Fruit fly (Drosophila melanogaster): ENCODE measurements around the gene Prp3.

Prp3 gene

dm6 chr3L:19910054-19910414 is at the start of gene Prp3, which contains the start of gene Mi-2:
TSS of gene Prp3 (plus strand) at chr3L:19910300.
TSS of gene Mi-2 (minus strand) at chr3L:19910215.
- TF ChIP-seq CG32006 (GFP tag; optimal IDR thresholded peaks at IDR 0.05) (no peak), Eip78C (GFP tag) (peak; percentile 54), Blimp-1 (GFP tag; optimal IDR thresholded peaks at IDR 0.05) (no peak), fkh (GFP tag; optimal IDR thresholded peaks at IDR 0.05) (peak; percentile 71), Sox14 (GFP tag; optimal IDR thresholded peaks at IDR 0.05) (peak; percentile 31), CG3032 (tag; optimal IDR thresholded peaks at IDR 0.05) (no peak), CG6163 (GFP tag; IDR thresholded peaks at IDR 0.05) (peak; percentile 48; the same call in 2 of the 3 replicates)

DNA sequence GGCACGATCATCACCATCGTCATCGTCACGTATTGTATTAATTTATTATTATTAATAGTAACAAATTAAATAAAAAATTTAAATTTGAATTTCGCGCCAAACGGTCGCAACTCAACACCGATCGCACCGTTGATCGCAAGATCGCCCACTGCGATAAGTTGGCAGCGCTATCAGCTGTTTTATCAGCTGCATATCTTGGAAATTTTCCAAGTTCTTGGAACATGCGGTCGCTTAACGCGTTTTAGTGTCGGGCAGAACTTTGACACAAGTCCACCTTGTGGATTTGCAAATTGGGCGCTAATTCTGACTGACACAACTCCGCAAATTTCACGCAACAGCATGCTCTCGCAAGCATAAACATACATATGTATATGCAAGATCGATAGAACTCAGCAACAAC is 48.9 kb upstream of the Prp3 start:
- TF ChIP-seq achi (GFP tag; optimal IDR thresholded peaks at IDR 0.05) (peak; percentile 15), CG10631 (GFP tag; optimal IDR thresholded peaks at IDR 0.05) (no peak), CG31627 (GFP tag; optimal IDR thresholded peaks at IDR 0.05) (no peak), fd85E (GFP tag; optimal IDR thresholded peaks at IDR 0.05) (no peak), Eip78C (GFP tag) (peak; percentile 49), esn (GFP tag; optimal IDR thresholded peaks at IDR 0.05) (peak; percentile 12), Ets21C (GFP tag; optimal IDR thresholded peaks at IDR 0.05) (no peak), Sox14 (GFP tag; optimal IDR thresholded peaks at IDR 0.05) (no peak), Hr38 (GFP tag; optimal IDR thresholded peaks at IDR 0.05) (no peak), CG3032 (tag; optimal IDR thresholded peaks at IDR 0.05) (no peak), cyc (GFP tag; optimal IDR thresholded peaks at IDR 0.05) (no peak)

DNA sequence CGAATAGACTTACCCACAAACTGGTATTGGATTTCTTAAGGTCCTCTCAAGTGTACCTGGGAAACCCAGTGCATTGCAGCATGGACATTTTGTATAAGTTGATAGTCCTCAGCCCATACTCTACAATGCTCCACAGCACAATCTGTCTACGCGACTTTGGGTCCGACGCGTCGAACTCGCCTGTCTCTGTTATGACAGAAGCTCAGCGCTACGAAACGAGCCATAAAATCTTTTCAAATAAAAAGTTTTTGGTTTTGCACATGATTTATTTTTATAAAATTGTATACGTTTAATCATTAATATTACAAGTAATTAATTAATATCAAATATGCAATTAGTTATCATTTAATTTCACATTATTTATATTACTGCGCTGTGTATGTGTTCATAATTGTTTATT is 42.9 kb upstream of the Prp3 start:
- TF ChIP-seq svp (GFP tag) (peak; percentile 58), CG1621 (tag; optimal IDR thresholded peaks at IDR 0.05) (no peak)

DNA sequence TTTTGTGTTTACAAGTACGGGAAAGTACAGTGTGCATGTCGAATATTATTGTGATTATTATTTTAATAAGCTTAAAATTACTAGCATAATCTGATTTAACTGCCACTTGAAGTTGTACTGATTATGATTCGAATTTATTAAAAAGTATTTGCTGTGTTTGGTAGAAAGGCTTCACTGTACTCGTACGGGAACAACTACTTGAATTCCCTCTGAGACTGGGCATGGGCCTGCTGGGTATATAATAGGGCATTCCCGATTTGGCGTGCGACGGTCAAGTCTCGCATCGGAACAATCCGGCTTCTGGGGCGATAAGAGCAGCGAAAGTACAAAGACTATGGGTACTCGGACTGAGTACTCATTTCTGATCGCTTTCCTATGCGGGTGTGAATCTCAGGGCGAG is 40.4 kb upstream of the Prp3 start:
- TF ChIP-seq vri (GFP tag; optimal IDR thresholded peaks at IDR 0.05) (peak; percentile 19), CG11902 (GFP tag; optimal IDR thresholded peaks at IDR 0.05) (no peak), Eip75B (GFP tag; optimal IDR thresholded peaks at IDR 0.05) (peak; percentile 12), fkh (GFP tag; optimal IDR thresholded peaks at IDR 0.05) (no peak), CG8319 (GFP tag; optimal IDR thresholded peaks at IDR 0.05) (no peak), CG6163 (GFP tag; IDR thresholded peaks at IDR 0.05) (no peak), Smox (GFP tag; optimal IDR thresholded peaks at IDR 0.05) (no peak), CG16779 (tag; optimal IDR thresholded peaks at IDR 0.05) (no peak), CG3919 (GFP tag; optimal IDR thresholded peaks at IDR 0.05) (no peak), CG9139 (GFP tag; optimal IDR thresholded peaks at IDR 0.05) (no peak), salr (GFP tag; optimal IDR thresholded peaks at IDR 0.05) (no peak), achi (GFP tag; optimal IDR thresholded peaks at IDR 0.05) (peak; percentile 11), CG15336 (GFP tag; IDR thresholded peaks at IDR 0.05) (peak; percentile 17; the same call in 1 of the 2 replicates), esn (GFP tag; optimal IDR thresholded peaks at IDR 0.05) (peak; percentile 46), CG31627 (GFP tag; optimal IDR thresholded peaks at IDR 0.05) (peak; percentile 17), acj6 (GFP tag; optimal IDR thresholded peaks at IDR 0.05) (peak; percentile 10), Sox15 (GFP tag; optimal IDR thresholded peaks at IDR 0.05) (no peak), dsx (GFP tag; optimal IDR thresholded peaks at IDR 0.05; ENCODE audit: poor library complexity, severe bottlenecking) (no peak), fd59A (GFP tag; optimal IDR thresholded peaks at IDR 0.05) (no peak), pdm3 (GFP tag; optimal IDR thresholded peaks at IDR 0.05) (peak; percentile 23), CG1621 (tag; optimal IDR thresholded peaks at IDR 0.05) (no peak), dac (GFP tag; optimal IDR thresholded peaks at IDR 0.05) (no peak), CG7368 (GFP tag; optimal IDR thresholded peaks at IDR 0.05) (no peak), CG6808 (GFP tag; optimal IDR thresholded peaks at IDR 0.05) (no peak), topi (GFP tag; optimal IDR thresholded peaks at IDR 0.05) (peak; percentile 17), Sox102F (GFP tag; optimal IDR thresholded peaks at IDR 0.05) (peak; percentile 41), Met (GFP tag; optimal IDR thresholded peaks at IDR 0.05) (peak; percentile 36), Ets96B (tag; optimal IDR thresholded peaks at IDR 0.05) (no peak), Blimp-1 (GFP tag; optimal IDR thresholded peaks at IDR 0.05) (no peak), CG8119 (GFP tag; IDR thresholded peaks at IDR 0.05) (no peak), CG8632 (GFP tag; optimal IDR thresholded peaks at IDR 0.05) (no peak), spab (GFP tag; optimal IDR thresholded peaks at IDR 0.05) (no peak), ss (GFP tag; optimal IDR thresholded peaks at IDR 0.05) (peak in 1 of 2 experiments; percentile 31), CG34406 (GFP tag; optimal IDR thresholded peaks at IDR 0.05) (no peak), Eip78C (GFP tag) (peak; percentile 87), OdsH (GFP tag; optimal IDR thresholded peaks at IDR 0.05) (peak; percentile 39), cyc (GFP tag; optimal IDR thresholded peaks at IDR 0.05) (peak; percentile 22)
